Fruit fly (Drosophila melanogaster): ENCODE measurements around the gene Nup160.

Nup160 gene

DNA sequence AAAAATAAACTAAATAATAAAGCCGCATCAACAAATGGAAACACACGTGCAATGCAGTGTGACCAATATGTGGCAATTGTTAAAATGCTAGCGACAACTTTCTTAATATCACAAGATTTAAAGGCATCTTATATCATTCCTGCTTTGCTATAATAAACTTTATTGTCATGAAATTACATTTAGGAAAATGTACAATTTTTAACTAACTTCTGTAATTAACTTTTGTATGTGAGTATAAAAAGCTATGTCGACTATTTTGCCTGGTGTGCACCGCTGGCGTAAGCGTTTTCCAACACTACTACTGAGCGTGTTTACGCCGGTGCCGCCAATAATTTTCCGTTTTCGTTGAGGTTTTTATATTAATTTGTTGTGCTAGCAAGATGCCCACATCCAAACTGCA, at the start of gene Nup160, which contains the start of gene Csl4:
Gene Nup160, plus strand, starts transcription at position 279 of the 400 bp plus-strand sequence.
Gene Csl4, minus strand, starts transcription at position 69 of the 400 bp plus-strand sequence.
- no peak for TF ChIP-seq noc (tag; optimal IDR thresholded peaks at IDR 0.05)

DNA sequence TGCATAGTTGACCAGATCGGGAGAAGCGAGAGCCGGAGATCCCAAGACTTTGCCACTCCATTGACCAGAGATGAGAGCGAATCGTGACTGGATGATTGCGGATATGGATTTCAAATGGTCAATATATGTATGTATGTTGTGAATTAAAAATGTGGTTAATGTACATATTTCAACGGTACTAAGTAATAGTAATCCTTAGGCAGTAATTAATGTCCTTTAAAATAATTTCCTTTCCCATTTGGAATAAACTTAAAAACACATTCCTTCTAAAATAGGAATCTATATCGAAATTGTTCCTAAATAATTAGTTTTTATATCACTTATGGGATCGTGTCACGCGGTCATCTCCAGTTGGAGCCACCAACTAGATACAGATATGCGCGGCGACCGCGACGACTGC, 49.6 kb upstream of the Nup160 start:
- no peak for TF ChIP-seq noc (tag; optimal IDR thresholded peaks at IDR 0.05)

DNA sequence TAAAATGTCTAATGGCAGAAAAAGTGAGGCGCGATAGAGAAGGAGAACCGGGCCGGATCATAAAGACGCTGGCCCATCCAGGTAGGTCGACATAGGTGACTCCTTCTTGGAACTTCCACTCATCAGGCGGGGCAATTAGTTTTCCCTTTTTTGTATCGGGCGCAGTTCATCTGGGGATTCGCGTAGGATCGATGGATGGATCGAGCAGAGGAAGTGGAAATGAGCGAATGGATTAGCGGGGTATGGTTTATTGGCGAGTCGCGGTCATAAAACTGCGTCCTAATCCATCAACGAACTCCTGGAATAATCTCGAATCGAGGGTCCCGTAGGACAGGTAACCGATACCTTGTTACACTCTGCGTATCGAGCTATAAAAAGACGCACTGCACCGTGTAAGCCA, 48.5 kb upstream of the Nup160 start, which contains the start of gene CG43725:
Gene CG43725, plus strand, starts transcription at position 400 of the 400 bp plus-strand sequence.
- TF ChIP-seq noc (tag; optimal IDR thresholded peaks at IDR 0.05): no peak

DNA sequence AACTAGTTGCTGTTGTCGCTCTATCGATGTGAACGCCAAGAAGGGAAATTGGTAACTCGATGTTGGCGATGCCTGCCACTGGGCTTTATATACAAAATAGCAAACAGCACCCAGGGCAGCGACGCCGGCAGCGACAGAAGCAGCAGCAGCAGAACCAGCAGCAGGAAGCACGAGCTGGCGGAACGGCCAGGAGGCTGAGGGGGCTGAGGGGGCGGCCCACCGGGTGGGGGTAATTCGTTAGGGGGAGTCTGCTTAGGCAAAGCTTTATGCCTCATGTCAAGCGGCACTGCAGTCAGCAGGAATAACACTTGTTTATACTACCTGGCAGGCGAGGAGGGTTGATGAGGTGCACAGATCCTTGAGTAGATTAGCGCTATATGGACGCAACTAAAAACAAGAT, 42.2 kb upstream of the Nup160 start, which contains the start of gene AstC:
Gene AstC, minus strand, starts transcription at position 63 of the 400 bp plus-strand sequence.
- no peak for TF ChIP-seq noc (tag; optimal IDR thresholded peaks at IDR 0.05)

DNA sequence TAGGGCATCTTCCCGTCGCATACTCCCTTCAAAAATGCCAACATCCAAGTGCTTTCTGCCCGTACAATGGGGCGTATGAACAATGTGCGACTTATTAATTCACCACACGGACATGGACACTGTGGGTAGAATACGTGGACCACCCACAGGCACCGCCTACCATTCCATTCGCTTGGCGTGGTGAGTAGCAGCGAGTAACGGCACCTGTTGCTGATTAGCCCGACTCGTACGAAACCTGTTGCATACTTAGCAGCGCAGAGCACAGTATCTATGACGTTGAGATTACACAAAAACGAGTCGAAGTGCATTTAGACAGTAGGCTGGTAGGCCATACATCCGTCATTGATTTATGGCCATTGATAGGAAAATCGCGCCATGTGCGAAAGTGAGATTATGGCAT, 41.6 kb upstream of the Nup160 start:
- no peak for TF ChIP-seq noc (tag; optimal IDR thresholded peaks at IDR 0.05)

DNA sequence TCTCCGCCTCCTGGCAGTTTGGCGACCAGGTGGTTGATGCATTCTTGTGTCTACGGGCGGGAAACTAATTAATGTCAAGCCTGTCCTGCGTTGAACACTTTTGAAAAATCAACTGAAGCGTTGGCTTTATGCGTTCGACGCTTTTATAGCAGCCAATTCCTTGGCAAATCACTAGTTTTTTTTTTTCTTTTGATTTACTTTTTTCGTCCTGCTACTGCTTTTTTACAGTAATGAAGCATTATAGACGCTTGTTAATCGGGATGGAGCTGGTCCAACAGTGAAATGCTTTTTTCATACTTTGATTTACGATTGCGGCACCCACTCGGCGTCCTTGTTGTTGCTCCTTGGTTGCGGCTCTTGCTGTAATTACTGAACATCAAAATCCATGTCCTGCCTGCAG, 38.4 kb upstream of the Nup160 start, which contains the start of gene AstCC:
Gene AstCC, minus strand, starts transcription at position 101 of the 400 bp plus-strand sequence.
- TF ChIP-seq noc (tag; optimal IDR thresholded peaks at IDR 0.05): no peak

DNA sequence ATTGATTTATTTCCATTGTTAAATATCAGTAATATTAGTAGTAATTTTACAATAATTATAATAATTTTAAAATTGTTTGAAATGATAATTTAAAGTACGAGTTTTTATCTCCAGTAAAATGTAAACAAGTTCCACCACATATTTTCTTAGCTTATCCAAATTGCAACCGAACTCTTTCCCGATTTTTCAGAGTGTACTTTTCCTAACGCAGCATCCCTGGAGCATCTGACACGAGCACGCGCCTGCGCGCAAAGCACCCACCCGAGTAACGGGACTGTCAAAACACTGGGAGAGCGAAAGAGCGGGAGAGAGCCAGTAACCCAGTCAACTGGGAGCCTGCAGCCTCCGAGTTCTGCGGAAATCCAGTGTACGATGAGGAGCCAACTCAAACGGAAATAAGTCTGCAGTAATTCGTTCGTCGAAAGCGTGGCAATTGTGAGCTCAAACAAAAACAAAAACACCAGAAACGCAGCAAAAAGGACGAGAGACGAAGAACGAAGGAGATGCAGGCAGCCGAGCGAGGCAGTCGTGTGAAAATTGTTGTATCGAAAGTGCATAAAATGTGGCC, 37.1 kb upstream of the Nup160 start, which contains the start of gene CG16854:
Gene CG16854, plus strand, starts transcription at position 365 of the 568 bp plus-strand sequence.
- TF ChIP-seq noc (tag; optimal IDR thresholded peaks at IDR 0.05): no peak

DNA sequence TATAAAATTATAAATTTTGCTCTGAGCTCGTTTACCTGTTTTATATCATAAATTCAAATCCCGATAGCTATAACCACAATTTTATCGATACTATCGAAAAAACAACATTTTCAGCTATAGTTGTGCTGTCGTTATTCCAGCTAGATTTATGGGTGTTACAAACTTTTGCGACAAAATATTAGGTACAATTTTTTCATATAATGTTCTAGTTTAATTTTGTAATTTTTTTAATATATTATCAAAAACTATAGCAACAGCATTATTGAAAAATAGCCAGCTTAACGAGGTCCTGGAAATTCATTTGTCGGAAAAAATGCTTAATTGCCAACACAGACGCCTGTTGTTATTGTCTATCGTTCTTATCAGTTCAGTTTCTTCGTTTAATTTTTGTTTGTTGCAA, 32.5 kb upstream of the Nup160 start, which contains the start of gene Wdr59:
Gene Wdr59, plus strand, starts transcription at position 334 of the 400 bp plus-strand sequence.
- TF ChIP-seq noc (tag; optimal IDR thresholded peaks at IDR 0.05): no peak

DNA sequence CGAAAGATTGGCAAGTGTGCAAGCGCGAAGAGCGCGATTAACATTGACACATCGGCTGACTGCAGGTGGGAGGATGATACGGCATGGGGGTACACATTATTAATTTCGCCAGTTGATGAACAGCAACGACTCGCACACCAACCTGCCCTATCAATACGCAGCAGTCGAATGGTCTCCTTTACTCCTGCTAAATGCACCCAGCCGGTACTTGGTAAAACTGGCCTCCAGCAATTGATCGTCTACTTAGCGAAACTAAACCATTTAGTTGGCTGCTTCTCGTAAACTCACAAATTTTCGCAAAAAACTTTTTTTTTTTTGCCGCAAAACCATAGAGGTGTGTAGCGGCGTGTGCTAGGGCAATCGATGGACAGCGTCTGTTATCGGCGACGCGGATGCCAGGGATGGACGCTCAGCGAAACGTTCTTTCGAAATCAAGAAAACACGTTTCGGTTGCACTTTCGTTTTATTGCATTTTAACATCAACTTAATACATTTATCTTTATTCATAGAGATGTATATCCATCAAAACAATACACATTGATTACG, 23.0 kb upstream of the Nup160 start, which contains the start of gene Ge-1:
Gene Ge-1, minus strand, starts transcription at position 373 of the 546 bp plus-strand sequence.
- no peak for TF ChIP-seq noc (tag; optimal IDR thresholded peaks at IDR 0.05)

DNA sequence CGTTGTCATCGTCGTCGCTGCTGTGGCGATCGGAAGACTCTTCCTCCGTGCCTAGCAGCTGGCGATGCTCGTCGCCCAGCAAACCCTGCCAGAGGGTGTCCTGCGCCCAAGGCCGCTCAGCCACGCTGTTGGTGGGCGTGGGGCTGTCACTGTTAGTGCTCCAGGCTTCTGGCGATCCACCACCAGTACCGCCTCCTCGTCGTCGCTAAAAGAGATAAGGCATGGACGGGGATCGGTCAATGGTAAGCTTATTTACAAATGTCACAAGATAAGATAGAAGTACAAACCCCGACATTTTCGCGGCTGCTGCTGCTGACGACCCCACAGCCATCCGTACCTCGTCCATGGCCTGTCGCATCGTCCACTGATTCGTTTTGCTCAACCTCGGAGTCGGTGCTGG, 18.3 kb upstream of the Nup160 start:
- TF ChIP-seq noc (tag; optimal IDR thresholded peaks at IDR 0.05): no peak

DNA sequence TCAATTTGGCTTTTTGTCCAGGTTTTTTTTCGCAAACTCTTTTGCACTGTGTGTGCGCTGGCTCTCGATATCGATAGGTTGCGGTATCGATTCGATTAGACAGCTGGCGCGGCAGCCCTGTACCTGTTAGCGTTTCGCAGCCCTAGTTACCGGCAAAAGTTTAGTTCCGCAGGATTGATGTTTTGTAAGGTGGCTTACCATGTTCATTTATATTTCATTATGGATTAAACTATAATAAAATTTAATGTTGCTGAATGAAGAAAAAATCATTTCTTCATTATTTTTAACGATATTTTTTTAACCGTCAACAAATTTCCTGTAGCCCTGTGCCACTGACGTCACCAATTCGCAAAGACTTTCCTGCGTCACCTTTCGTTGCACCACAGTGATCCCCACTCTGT, 17.0 kb upstream of the Nup160 start, which contains the start of gene Reps:
Gene Reps, minus strand, starts transcription at position 84 of the 401 bp plus-strand sequence.
- TF ChIP-seq noc (tag; optimal IDR thresholded peaks at IDR 0.05): peak; percentile 95

DNA sequence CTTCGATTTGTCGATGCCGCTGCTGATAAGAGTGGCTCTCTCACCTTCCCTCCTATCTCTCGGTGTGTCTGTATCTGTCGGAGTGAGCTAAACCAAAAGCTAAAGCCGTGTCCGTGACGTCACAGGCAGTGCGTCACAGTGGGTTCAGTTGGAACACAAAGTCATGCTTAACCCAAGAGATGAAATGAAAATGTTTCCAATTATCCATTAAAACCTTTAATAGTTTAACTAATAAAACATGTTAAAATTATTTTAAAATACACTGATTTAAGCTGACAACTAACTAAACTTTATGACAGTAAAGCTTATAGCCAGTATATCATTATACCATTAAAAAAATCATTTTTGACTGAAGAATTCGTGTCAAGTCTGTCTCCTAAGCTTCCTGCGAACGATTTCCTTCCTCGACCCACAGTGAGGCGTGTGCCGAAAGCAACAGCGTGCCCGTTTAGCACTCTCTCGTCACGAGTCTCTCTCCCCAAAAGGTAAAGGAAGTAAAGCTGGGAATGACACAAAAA, 10.5 kb upstream of the Nup160 start, which contains the start of gene Idua:
Gene Idua, minus strand, starts transcription at position 51 of the 518 bp plus-strand sequence.
- TF ChIP-seq noc (tag; optimal IDR thresholded peaks at IDR 0.05): no peak

DNA sequence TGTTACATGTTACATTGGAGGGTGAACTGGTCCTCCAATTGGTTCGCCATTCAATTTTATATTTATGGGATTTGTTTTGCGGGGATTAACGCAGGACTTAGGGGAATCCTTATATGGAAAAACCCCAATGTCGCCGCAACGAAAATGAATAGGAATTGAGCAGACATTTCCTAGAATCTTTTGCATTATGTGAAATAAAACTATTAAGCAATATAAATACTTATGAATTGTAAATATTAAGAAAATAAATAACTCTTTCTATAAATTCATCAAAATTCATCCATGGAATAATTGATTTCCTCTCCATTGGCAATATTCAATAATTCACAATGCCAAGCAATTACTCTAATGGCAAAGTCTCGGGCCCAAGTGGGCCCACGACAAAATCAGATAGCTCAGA, 9.9 kb upstream of the Nup160 start, which contains the start of gene Gr32a:
Gene Gr32a, plus strand, starts transcription at position 301 of the 400 bp plus-strand sequence.
- no peak for TF ChIP-seq noc (tag; optimal IDR thresholded peaks at IDR 0.05)

DNA sequence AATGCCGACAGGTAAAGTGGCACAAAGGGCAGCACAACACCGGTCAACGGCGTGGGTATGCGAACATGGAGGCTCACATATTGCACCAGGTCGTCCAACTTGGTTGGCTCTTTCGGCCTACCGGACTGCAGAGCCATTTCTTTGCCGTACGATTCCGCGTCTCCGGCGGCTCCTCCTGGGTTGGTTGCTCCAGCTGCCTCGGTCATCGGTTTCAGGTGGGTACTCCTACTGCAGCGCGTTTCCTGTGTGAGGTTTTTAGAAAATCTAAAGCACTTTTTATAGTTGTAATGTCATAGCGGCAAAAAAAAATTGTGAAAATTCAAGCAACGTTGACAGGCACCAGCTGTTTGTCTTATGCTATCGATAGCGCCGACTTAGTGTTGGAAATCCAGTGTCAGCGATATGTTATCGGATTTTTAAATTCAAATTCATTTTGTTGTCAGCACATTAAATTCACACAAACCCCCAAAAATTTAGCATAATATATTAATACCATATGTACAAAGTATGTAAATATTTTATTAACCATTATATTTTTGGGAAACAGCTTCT, 3.5 kb upstream of the Nup160 start, which contains the start of gene CG6230:
Gene CG6230, minus strand, starts transcription at position 354 of the 552 bp plus-strand sequence.
- no peak for TF ChIP-seq noc (tag; optimal IDR thresholded peaks at IDR 0.05)

DNA sequence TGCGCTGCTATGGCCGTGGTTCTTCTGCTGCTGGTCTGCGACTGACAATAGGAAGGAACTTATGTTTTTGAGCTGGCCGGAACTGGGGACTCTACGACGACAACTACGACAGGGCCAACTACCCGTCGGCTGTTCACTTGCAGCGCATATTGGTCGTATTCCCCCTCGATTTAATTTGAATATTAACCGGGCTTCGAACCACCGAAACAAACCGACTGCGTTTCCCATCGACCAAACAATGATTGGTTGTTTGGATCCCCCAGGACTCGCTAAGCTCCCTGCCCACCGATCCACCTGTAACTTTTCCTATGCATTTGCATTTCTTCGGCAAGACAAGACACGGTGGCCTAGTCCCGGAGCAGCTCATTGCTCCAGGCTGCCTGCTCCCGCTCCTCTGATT, 2.0 kb upstream of the Nup160 start, which contains the start of gene Dnaaf4:
Gene Dnaaf4, minus strand, starts transcription at position 101 of the 400 bp plus-strand sequence.
- no peak for TF ChIP-seq noc (tag; optimal IDR thresholded peaks at IDR 0.05)

All from whole organism, larva.